Worm (Caenorhabditis elegans): ENCODE results near the gene T12D8.9.

DNA sequence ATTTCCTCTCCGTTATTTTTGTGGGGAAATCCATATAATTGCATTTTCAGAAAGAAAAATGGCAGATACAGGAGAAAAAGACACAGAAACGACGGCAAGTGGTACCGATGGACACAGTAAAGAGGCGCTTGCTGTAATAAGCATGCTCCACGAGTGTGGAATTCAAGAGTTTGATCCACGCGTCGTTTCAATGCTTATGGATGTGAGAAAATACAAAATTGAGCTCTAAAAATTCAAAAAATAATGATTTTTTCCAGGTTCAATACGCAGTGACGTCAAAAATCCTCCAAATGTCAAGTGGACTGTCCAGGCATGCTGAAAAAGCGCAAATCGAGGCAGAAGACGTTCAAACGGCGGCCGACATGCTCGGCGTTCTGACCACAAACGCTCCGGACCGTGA is 7.3 kb downstream of the T12D8.9 start, which contains the start of gene taf-9:
- TF ChIP-seq ztf-16 (tag; optimal IDR thresholded peaks at IDR 0.05) (no peak), pqm-1 (tag; optimal IDR thresholded peaks at IDR 0.05) (no peak), hlh-30 (tag; optimal IDR thresholded peaks at IDR 0.05; ENCODE audit: insufficient read depth) (no peak), elt-2 (tag; optimal IDR thresholded peaks at IDR 0.05) (no peak), pha-4 (tag; optimal IDR thresholded peaks at IDR 0.05) (no peak), unc-55 (GFP tag; optimal IDR thresholded peaks at IDR 0.05) (no peak), hlh-13 (GFP tag; optimal IDR thresholded peaks at IDR 0.05) (no peak), fkh-10 (GFP tag; optimal IDR thresholded peaks at IDR 0.05) (no peak)

Data from whole organism, late embryonic.